Fruit fly (Drosophila melanogaster) whole organism, embryonic: ENCODE measurements around the gene sws.

Experiments
- B-H2 ChIP-seq: fragments of 200-800 bp; sonication (Bioruptor generic); optimal IDR thresholded peaks from 2 replicates; lab custom pipeline; 2018; ENCODE audit warnings: missing biosample characterization, mild to moderate bottlenecking, missing genetic modification characterization
- CG10462 ChIP-seq: fragments of 200-800 bp; sonication (Bioruptor generic); optimal IDR thresholded peaks from 2 replicates; lab custom pipeline; 2016; ENCODE audit warnings: missing biosample characterization, missing genetic modification characterization
- CG10565 ChIP-seq: fragments of 200-800 bp; sonication (Bioruptor generic); optimal IDR thresholded peaks from 3 replicates; lab custom pipeline; 2016; ENCODE audit warnings: missing biosample characterization, mild to moderate bottlenecking, missing genetic modification characterization
- CG12104 ChIP-seq: fragments of 200-800 bp; sonication (Bioruptor generic); optimal IDR thresholded peaks from 3 replicates; lab custom pipeline; 2016; ENCODE audit warnings: missing biosample characterization, missing genetic modification characterization
- CG13287 ChIP-seq: fragments of 200-800 bp; sonication (Bioruptor generic); IDR thresholded peaks from 2 replicates; pipeline ENCODE4 v1.3.6; 2022; ENCODE audit warnings: missing biosample characterization, missing genetic modification characterization; ENCODE audit not compliant: partially characterized antibody
- CG13775 ChIP-seq: fragments of 200-800 bp; sonication (Bioruptor generic); optimal IDR thresholded peaks from 3 replicates; lab custom pipeline; 2017; ENCODE audit warnings: missing biosample characterization, mild to moderate bottlenecking, missing genetic modification characterization
- CG13894 ChIP-seq: fragments of 200-800 bp; sonication (Bioruptor generic); optimal IDR thresholded peaks from 3 replicates; lab custom pipeline; 2018; ENCODE audit warnings: missing biosample characterization, mild to moderate bottlenecking, missing genetic modification characterization, moderate library complexity
- CG14050 ChIP-seq: fragments of 200-800 bp; sonication (Bioruptor generic); IDR thresholded peaks from 3 replicates; pipeline ENCODE4 v1.3.6; 2022; ENCODE audit warnings: missing biosample characterization, missing genetic modification characterization
- CG15073 ChIP-seq: fragments of 200-800 bp; sonication (Bioruptor generic); optimal IDR thresholded peaks from 2 replicates; lab custom pipeline; 2016; ENCODE audit warnings: missing biosample characterization, missing genetic modification characterization
- CG16779 ChIP-seq: fragments of 200-800 bp; sonication (Bioruptor generic); IDR thresholded peaks from 2 replicates; pipeline ENCODE4 v1.3.6; 2022; ENCODE audit warnings: missing biosample characterization, missing genetic modification characterization
- CG18262 ChIP-seq: fragments of 200-800 bp; optimal IDR thresholded peaks from 3 replicates; lab custom pipeline; 2019; ENCODE audit warnings: missing biosample characterization, mild to moderate bottlenecking, missing genetic modification characterization, moderate library complexity
- CG1832 ChIP-seq: fragments of 200-800 bp; sonication (Bioruptor generic); optimal IDR thresholded peaks from 2 replicates; lab custom pipeline; 2017; ENCODE audit warnings: missing biosample characterization, mild to moderate bottlenecking, missing genetic modification characterization, inconsistent platforms
- CG18764 ChIP-seq: fragments of 200-800 bp; sonication (Bioruptor generic); optimal IDR thresholded peaks from 3 replicates; lab custom pipeline; 2016; ENCODE audit warnings: missing biosample characterization, missing genetic modification characterization
- CG2116 ChIP-seq: fragments of 200-800 bp; sonication (Bioruptor generic); optimal IDR thresholded peaks from 3 replicates; lab custom pipeline; 2018; ENCODE audit warnings: missing biosample characterization, mild to moderate bottlenecking, missing genetic modification characterization
- CG2678 ChIP-seq: fragments of 200-800 bp; sonication (Bioruptor generic); optimal IDR thresholded peaks from 3 replicates; lab custom pipeline; 2019; ENCODE audit warnings: missing biosample characterization, mild to moderate bottlenecking, missing genetic modification characterization, moderate library complexity
- CG31365 ChIP-seq: fragments of 200-800 bp; sonication (Bioruptor generic); optimal IDR thresholded peaks from 2 replicates; lab custom pipeline; 2018; ENCODE audit warnings: missing biosample characterization, mild to moderate bottlenecking, missing genetic modification characterization
- CG32772 ChIP-seq: fragments of 200-800 bp; sonication (Bioruptor generic); IDR thresholded peaks from 2 replicates; pipeline ENCODE4 v1.3.6; 2022; ENCODE audit warnings: missing biosample characterization, missing genetic modification characterization
- CG3847 ChIP-seq: fragments of 200-800 bp; sonication (Bioruptor generic); IDR thresholded peaks from 2 replicates; pipeline ENCODE4 v1.3.6; 2022; ENCODE audit warnings: missing biosample characterization, missing genetic modification characterization
- CG43689 ChIP-seq: fragments of 200-800 bp; sonication (Bioruptor generic); IDR thresholded peaks from 2 replicates; pipeline ENCODE4 v1.3.6; 2022; ENCODE audit warnings: missing biosample characterization, missing genetic modification characterization
- CG4404 ChIP-seq: fragments of 200-800 bp; sonication (Bioruptor generic); IDR thresholded peaks from 2 replicates; pipeline ENCODE4 v1.3.6; 2022; ENCODE audit warnings: missing biosample characterization, missing genetic modification characterization
- CG4854 ChIP-seq: fragments of 200-800 bp; sonication (Bioruptor generic); optimal IDR thresholded peaks from 2 replicates; lab custom pipeline; 2016; ENCODE audit warnings: missing biosample characterization, missing genetic modification characterization, inconsistent platforms
- CG6254 ChIP-seq: fragments of 200-800 bp; sonication (Bioruptor generic); optimal IDR thresholded peaks from 3 replicates; lab custom pipeline; 2017; ENCODE audit warnings: mild to moderate bottlenecking, missing biosample characterization, missing genetic modification reagents, missing genetic modification characterization
- CG6854 ChIP-seq: fragments of 200-800 bp; sonication (Bioruptor generic); optimal IDR thresholded peaks from 3 replicates; lab custom pipeline; 2017; ENCODE audit warnings: missing biosample characterization, mild to moderate bottlenecking, missing genetic modification characterization
- CG7357 ChIP-seq: fragments of 200-800 bp; sonication (Bioruptor generic); IDR thresholded peaks from 3 replicates; pipeline ENCODE4 v1.3.6; 2022; ENCODE audit warnings: missing biosample characterization, missing genetic modification characterization
- CG7963 ChIP-seq: fragments of 200-800 bp; sonication (Bioruptor generic); IDR thresholded peaks from 3 replicates; pipeline ENCODE4 v1.3.6; 2022; ENCODE audit warnings: missing biosample characterization, missing genetic modification characterization; ENCODE audit not compliant: partially characterized antibody
- Chrac-16 ChIP-seq: fragments of 200-800 bp; sonication (Bioruptor generic); optimal IDR thresholded peaks from 3 replicates; lab custom pipeline; 2016; ENCODE audit warnings: missing biosample characterization, missing genetic modification characterization
- Dref ChIP-seq: fragments of 200-800 bp; sonication (Bioruptor generic); IDR thresholded peaks from 2 replicates; pipeline ENCODE4 v1.3.6; 2022; ENCODE audit warnings: missing biosample characterization, missing genetic modification characterization
- E2f2 ChIP-seq: fragments of 200-800 bp; sonication (Bioruptor generic); IDR thresholded peaks from 2 replicates; pipeline ENCODE4 v1.3.6; 2022; ENCODE audit warnings: missing biosample characterization, missing genetic modification characterization
- HHEX ChIP-seq: fragments of 200-800 bp; sonication (Bioruptor generic); optimal IDR thresholded peaks from 3 replicates; lab custom pipeline; 2017; ENCODE audit warnings: missing biosample characterization, mild to moderate bottlenecking, missing genetic modification characterization, missing genetic modification reagents
- Kr ChIP-seq: fragments of 200-800 bp; sonication (Bioruptor generic); optimal IDR thresholded peaks from 2 replicates; lab custom pipeline; 2017; ENCODE audit warnings: missing biosample characterization, mild to moderate bottlenecking, missing genetic modification characterization
- Med ChIP-seq: fragments of 200-800 bp; sonication (Bioruptor generic); peaks from one replicate; lab custom pipeline; 2016; ENCODE audit warnings: missing biosample characterization, missing genetic modification characterization, mild to moderate bottlenecking, inconsistent platforms, moderate library complexity
- Meics ChIP-seq: fragments of 200-800 bp; sonication (Bioruptor generic); optimal IDR thresholded peaks from 2 replicates; lab custom pipeline; 2017; ENCODE audit warnings: missing biosample characterization, mild to moderate bottlenecking, missing genetic modification characterization
- Neu2 ChIP-seq: fragments of 200-800 bp; sonication (Bioruptor generic); optimal IDR thresholded peaks from 3 replicates; lab custom pipeline; 2016; ENCODE audit warnings: missing biosample characterization, missing genetic modification characterization, borderline replicate concordance
- Ravus ChIP-seq: fragments of 200-800 bp; sonication (Bioruptor generic); IDR thresholded peaks from 2 replicates; pipeline ENCODE4 v1.3.6; 2022; ENCODE audit warnings: missing biosample characterization, missing genetic modification characterization
- da ChIP-seq: fragments of 200-800 bp; sonication (Bioruptor generic); optimal IDR thresholded peaks from 2 replicates; lab custom pipeline; 2016; ENCODE audit warnings: missing biosample characterization, missing genetic modification characterization
- dan ChIP-seq: fragments of 200-800 bp; sonication (Bioruptor generic); IDR thresholded peaks from 2 replicates; pipeline ENCODE4 v1.3.6; 2022; ENCODE audit warnings: missing biosample characterization, missing genetic modification characterization
- ham ChIP-seq: fragments of 200-800 bp; sonication (Bioruptor generic); IDR thresholded peaks from 2 replicates; pipeline ENCODE4 v1.3.6; 2022; ENCODE audit warnings: missing biosample characterization, missing genetic modification characterization
- hb ChIP-seq: fragments of 200-800 bp; sonication (Bioruptor generic); IDR thresholded peaks from 3 replicates; pipeline ENCODE4 v1.3.6; 2022; ENCODE audit warnings: missing biosample characterization, missing genetic modification characterization; ENCODE audit not compliant: partially characterized antibody
- kay ChIP-seq: fragments of 200-800 bp; sonication (Bioruptor generic); optimal IDR thresholded peaks from 2 replicates; lab custom pipeline; 2016; ENCODE audit warnings: missing biosample characterization, missing genetic modification characterization
- kni ChIP-seq: fragments of 200-800 bp; sonication (Bioruptor generic); optimal IDR thresholded peaks from 3 replicates; lab custom pipeline; 2017; ENCODE audit warnings: mild to moderate bottlenecking, missing biosample characterization, missing genetic modification reagents, missing genetic modification characterization
- lola ChIP-seq, 3 experiments: fragments of >200 bp in 2 of 3; fragments of 200-800 bp in 1 of 3; sonication (Bioruptor generic) in 1 of 3; optimal IDR thresholded peaks; 2 replicates each; lab custom pipeline; 2017 to 2019; ENCODE audit warnings: missing biosample characterization in 3 of 3, missing genetic modification characterization in 3 of 3, mild to moderate bottlenecking in 1 of 3, moderate library complexity in 1 of 3
- odd ChIP-seq: fragments of 200-800 bp; sonication (Bioruptor generic); optimal IDR thresholded peaks from 2 replicates; lab custom pipeline; 2017; ENCODE audit warnings: missing biosample characterization, mild to moderate bottlenecking, missing genetic modification characterization
- onecut ChIP-seq: fragments of 200-800 bp; sonication (Bioruptor generic); IDR thresholded peaks from 2 replicates; pipeline ENCODE4 v1.3.6; 2022; ENCODE audit warnings: missing biosample characterization, missing genetic modification characterization
- pfk ChIP-seq: fragments of 200-800 bp; sonication (Bioruptor generic); optimal IDR thresholded peaks from 2 replicates; lab custom pipeline; 2018; ENCODE audit warnings: missing biosample characterization, mild to moderate bottlenecking, missing genetic modification characterization, moderate library complexity
- pho ChIP-seq: fragments of 200-800 bp; sonication (Bioruptor generic); optimal IDR thresholded peaks from 2 replicates; lab custom pipeline; 2016; ENCODE audit warnings: missing biosample characterization, missing genetic modification characterization
- pnt ChIP-seq: fragments of 200-800 bp; sonication (Bioruptor generic); optimal IDR thresholded peaks from 3 replicates; lab custom pipeline; 2016; ENCODE audit warnings: missing biosample characterization, missing genetic modification characterization
- prd ChIP-seq, 3 experiments: fragments of >200 bp in 2 of 3; fragments of 200-800 bp in 1 of 3; sonication (Bioruptor generic) in 1 of 3; optimal IDR thresholded peaks in 2 of 3; IDR thresholded peaks in 1 of 3; 2 replicates in 2 of 3; 3 replicates in 1 of 3; pipeline versions ENCODE4 v1.3.6 to Lab custom; 2017 to 2022; ENCODE audit warnings: missing biosample characterization in 1 of 3, missing genetic modification characterization in 1 of 3
- rib ChIP-seq: fragments of 200-800 bp; sonication (Bioruptor generic); IDR thresholded peaks from 2 replicates; pipeline ENCODE4 v1.3.6; 2022; ENCODE audit warnings: missing biosample characterization, missing genetic modification characterization

Gene sws

DNA sequence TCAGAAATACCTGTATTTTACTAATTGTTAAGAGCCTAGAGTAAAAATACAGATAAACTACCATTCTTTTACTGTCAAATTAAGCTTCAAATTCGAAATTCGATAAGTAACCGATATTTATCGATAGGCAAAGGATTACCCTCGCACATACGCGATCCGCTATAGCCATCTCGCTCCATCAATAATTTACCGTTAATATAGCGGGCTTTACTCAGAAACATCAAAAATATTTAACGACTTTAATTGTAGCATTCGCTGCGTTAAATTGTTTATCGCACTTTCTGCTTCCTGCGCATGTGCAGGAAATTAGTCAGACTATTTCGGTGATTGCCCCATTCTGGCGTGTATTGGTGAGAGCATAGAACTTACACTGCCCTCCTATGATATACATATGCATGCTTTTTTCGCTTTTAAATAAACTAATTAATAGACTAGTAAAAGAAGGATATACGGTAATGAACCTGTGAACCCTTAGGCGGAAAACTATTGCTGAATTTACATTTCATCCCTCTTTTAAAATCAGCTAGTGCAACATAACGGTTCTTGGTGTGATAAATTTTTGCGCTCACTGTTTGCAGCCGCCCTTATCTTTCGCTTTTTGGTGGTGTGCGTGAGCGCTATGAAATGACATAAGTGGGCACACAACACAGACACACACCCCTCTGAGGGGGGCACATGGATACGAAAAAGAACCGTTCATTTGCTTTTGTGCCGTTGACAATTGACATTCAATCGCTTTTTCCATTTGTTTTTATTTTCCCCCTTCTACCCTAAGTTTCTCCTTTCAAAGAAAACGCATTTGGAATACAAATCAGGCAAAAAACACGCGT, 59.6 kb downstream of the sws start, which contains the start of the genes dpr14 and spidey (continued):
- peak; percentile 67 for TF ChIP-seq Ravus
- TF ChIP-seq Kr (GFP tag; lab: Kevin White, UChicago), result no peak
- TF ChIP-seq CG6254 (GFP tag; lab: Kevin White, UChicago), result peak; percentile 79
- peak; percentile 69 for TF ChIP-seq CG4404
- TF ChIP-seq CG2116 (GFP tag; lab: Kevin White, UChicago), result peak; percentile 66
- TF ChIP-seq pho (GFP tag; lab: Kevin White, UChicago), result peak; percentile 86
- TF ChIP-seq CG7357 (GFP tag; lab: Robert Waterston, UW), result peak; percentile 79
- peak; percentile 62 for TF ChIP-seq CG12104
- TF ChIP-seq CG16779 (GFP tag; lab: Robert Waterston, UW), result peak; percentile 81
- peak; percentile 46; the same call in 1 of the 2 replicates for TF ChIP-seq CG43689 (GFP tag; lab: Robert Waterston, UW)
- TF ChIP-seq CG10565, result peak; percentile 31
- TF ChIP-seq HHEX (GFP tag; lab: Kevin White, UChicago), result peak; percentile 93
- no peak for TF ChIP-seq prd (optimal IDR thresholded peaks at IDR 0.05; lab: Kevin White, UChicago)
- TF ChIP-seq prd (GFP tag; IDR thresholded peaks at IDR 0.05; lab: Robert Waterston, UW), result peak; percentile 93
- peak; percentile 83 for TF ChIP-seq CG4854 (GFP tag; lab: Kevin White, UChicago)
- TF ChIP-seq CG14050 (GFP tag; lab: Robert Waterston, UW), result peak; percentile 81
- peak; percentile 80 for TF ChIP-seq CG31365 (tag; lab: Kevin White, UChicago)
- peak; percentile 77 for TF ChIP-seq CG18764 (GFP tag; lab: Kevin White, UChicago)
- TF ChIP-seq pnt, result peak; percentile 73
- no peak for TF ChIP-seq hb
- TF ChIP-seq E2f2 (GFP tag; lab: Robert Waterston, UW), result peak; percentile 66
- TF ChIP-seq CG13894, result peak; percentile 93
- TF ChIP-seq CG7963, result 0 out of 3 replicates have a peak, but pooled peaks have one; percentile 8
- peak; percentile 96 for TF ChIP-seq CG2678 (tag; lab: Kevin White, UChicago)
- peak; percentile 58 for TF ChIP-seq Dref (GFP tag; lab: Robert Waterston, UW)
- TF ChIP-seq Chrac-16, result peak; percentile 81
- peak; percentile 91 for TF ChIP-seq CG32772
- TF ChIP-seq rib (GFP tag; lab: Robert Waterston, UW), result peak; percentile 75
- TF ChIP-seq dan (GFP tag; lab: Robert Waterston, UW), result peak; percentile 41; the same call in 1 of the 2 replicates
- TF ChIP-seq kay (GFP tag; lab: Kevin White, UChicago), result peak; percentile 71
- TF ChIP-seq da (GFP tag; lab: Kevin White, UChicago), result peak; percentile 63
- peak; percentile 88 for TF ChIP-seq CG3847
- peak; percentile 59 for TF ChIP-seq CG15073 (GFP tag; lab: Kevin White, UChicago)
- TF ChIP-seq ham (GFP tag; lab: Robert Waterston, UW), result peak; percentile 78
- TF ChIP-seq onecut (GFP tag; lab: Robert Waterston, UW), result peak; percentile 87
- TF ChIP-seq Med, result peak; percentile 98
- TF ChIP-seq CG18262 (tag; lab: Kevin White, UChicago), result peak; percentile 90
- peak in 1 of 3 experiments; percentile 76 for TF ChIP-seq lola (GFP tag; optimal IDR thresholded peaks at IDR 0.05; lab: Kevin White, UChicago)
- TF ChIP-seq Neu2 (GFP tag; lab: Kevin White, UChicago), result peak; percentile 13
- 0 out of 2 replicates have a peak, but pooled peaks have one; percentile 32 for TF ChIP-seq CG13287
- TF ChIP-seq B-H2 (GFP tag; lab: Kevin White, UChicago), result peak; percentile 90
- peak; percentile 62 for TF ChIP-seq CG10462 (GFP tag; lab: Kevin White, UChicago)
- peak; percentile 86 for TF ChIP-seq kni
- peak; percentile 86 for TF ChIP-seq CG13775
- peak; percentile 94 for TF ChIP-seq Meics
- TF ChIP-seq CG6854, result peak; percentile 87
- no peak for TF ChIP-seq CG1832 (GFP tag; lab: Kevin White, UChicago)
- TF ChIP-seq odd (GFP tag; lab: Kevin White, UChicago), result peak; percentile 84
- TF ChIP-seq pfk, result peak; percentile 12
